Fruit fly (Drosophila melanogaster) whole organism, adult: ENCODE measurements around the gene Rheb.

Source experiments
- CG11617 ChIP-seq: fragments of 200-800 bp; sonication (Bioruptor generic); optimal IDR thresholded peaks from 2 replicates; lab custom pipeline; 2017; ENCODE audit warnings: mild to moderate bottlenecking, missing biosample characterization, missing genetic modification reagents, missing genetic modification characterization
- CG12768 ChIP-seq: fragments of 200-800 bp; sonication (Bioruptor generic); optimal IDR thresholded peaks from 2 replicates; lab custom pipeline; 2017; ENCODE audit warnings: missing biosample characterization, missing genetic modification characterization, mild to moderate bottlenecking, moderate library complexity, missing genetic modification reagents
- CG14711 ChIP-seq: fragments of 200-800 bp; sonication (Bioruptor generic); optimal IDR thresholded peaks from 2 replicates; lab custom pipeline; 2018; ENCODE audit warnings: missing biosample characterization, mild to moderate bottlenecking, missing genetic modification characterization, moderate library complexity
- CG1620 ChIP-seq: fragments of 200-800 bp; sonication (Bioruptor generic); optimal IDR thresholded peaks from 2 replicates; lab custom pipeline; 2016; ENCODE audit warnings: missing biosample characterization, missing genetic modification characterization
- CG33017 ChIP-seq: fragments of 200-800 bp; sonication (Bioruptor generic); optimal IDR thresholded peaks from 2 replicates; lab custom pipeline; 2018; ENCODE audit warnings: missing biosample characterization, mild to moderate bottlenecking, missing genetic modification characterization, moderate library complexity
- CG5204 ChIP-seq: fragments of 200-800 bp; sonication (Bioruptor generic); optimal IDR thresholded peaks from 2 replicates; lab custom pipeline; 2016; ENCODE audit warnings: missing biosample characterization, missing genetic modification characterization
- CG7045 ChIP-seq: fragments of 200-800 bp; sonication (Bioruptor generic); optimal IDR thresholded peaks from 2 replicates; lab custom pipeline; 2017; ENCODE audit warnings: missing biosample characterization, mild to moderate bottlenecking, missing genetic modification characterization
- CG7101 ChIP-seq: fragments of 200-800 bp; sonication (Bioruptor generic); optimal IDR thresholded peaks from 2 replicates; lab custom pipeline; 2018; ENCODE audit warnings: missing biosample characterization, mild to moderate bottlenecking, missing genetic modification characterization, moderate library complexity
- Clk ChIP-seq: fragments of 200-800 bp; sonication (Bioruptor generic); optimal IDR thresholded peaks from 2 replicates; lab custom pipeline; 2017; ENCODE audit warnings: missing biosample characterization, missing genetic modification characterization
- Crg-1 ChIP-seq: fragments of 200-800 bp; sonication (Bioruptor generic); optimal IDR thresholded peaks from 2 replicates; lab custom pipeline; 2016; ENCODE audit warnings: missing biosample characterization, missing genetic modification characterization
- Hr96 ChIP-seq: fragments of 200-800 bp; sonication (Bioruptor generic); optimal IDR thresholded peaks from 2 replicates; lab custom pipeline; 2016; ENCODE audit warnings: missing biosample characterization, missing genetic modification characterization
- Mnt ChIP-seq: fragments of 200-800 bp; sonication (Bioruptor generic); optimal IDR thresholded peaks from 2 replicates; lab custom pipeline; 2016; ENCODE audit warnings: missing biosample characterization, mild to moderate bottlenecking, missing genetic modification characterization
- bab1 ChIP-seq: fragments of 200-800 bp; sonication (Bioruptor generic); optimal IDR thresholded peaks from 3 replicates; lab custom pipeline; 2019; ENCODE audit warnings: missing biosample characterization, mild to moderate bottlenecking, missing genetic modification characterization, moderate library complexity
- cic ChIP-seq: fragments of 200-800 bp; sonication (Bioruptor generic); optimal IDR thresholded peaks from 2 replicates; lab custom pipeline; 2017; ENCODE audit warnings: missing biosample characterization, mild to moderate bottlenecking, missing genetic modification characterization, moderate library complexity
- cnc ChIP-seq, 2 experiments: fragments of >200 bp; optimal IDR thresholded peaks; 2 replicates each; lab custom pipeline; 2017
- kay ChIP-seq: fragments of 200-800 bp; sonication (Bioruptor generic); peaks from one replicate; lab custom pipeline; 2016; ENCODE audit warnings: missing biosample characterization, missing genetic modification characterization, borderline replicate concordance
- ovo ChIP-seq: fragments of 200-800 bp; sonication (Bioruptor generic); optimal IDR thresholded peaks from 2 replicates; lab custom pipeline; 2016; ENCODE audit warnings: missing biosample characterization, missing genetic modification characterization
- pad ChIP-seq: fragments of 200-800 bp; sonication (Bioruptor generic); optimal IDR thresholded peaks from 3 replicates; lab custom pipeline; 2017; ENCODE audit warnings: missing biosample characterization, missing genetic modification characterization, mild to moderate bottlenecking, moderate library complexity, missing genetic modification reagents
- tj ChIP-seq: fragments of 200-800 bp; sonication (Bioruptor generic); optimal IDR thresholded peaks from 3 replicates; lab custom pipeline; 2017; ENCODE audit warnings: missing biosample characterization, mild to moderate bottlenecking, missing genetic modification characterization, moderate library complexity
- toe ChIP-seq: fragments of 200-800 bp; sonication (Bioruptor generic); optimal IDR thresholded peaks from 2 replicates; lab custom pipeline; 2016; ENCODE audit warnings: missing biosample characterization, missing genetic modification characterization

The Rheb gene

DNA sequence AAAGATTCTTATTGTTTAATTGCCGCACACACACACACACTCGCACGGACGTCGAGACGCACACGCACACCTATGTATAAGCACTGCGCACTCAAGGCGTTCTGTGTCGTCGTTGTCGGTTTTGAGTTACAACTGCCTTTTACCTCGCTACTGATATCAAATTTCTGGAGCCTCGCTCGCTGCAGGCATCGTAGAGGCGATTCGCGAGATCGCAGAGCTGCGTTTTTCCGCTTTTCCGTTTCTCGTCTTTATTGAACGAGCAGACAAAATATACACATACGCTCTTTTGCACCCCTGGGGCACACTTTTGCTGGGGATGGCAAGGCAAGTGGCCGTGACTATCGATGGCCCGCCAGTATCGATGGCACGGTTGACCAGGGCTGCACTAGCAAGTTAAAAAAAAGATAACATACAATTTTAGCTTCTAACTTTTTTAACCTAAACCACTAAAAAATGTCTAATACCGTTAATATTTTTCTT lies 21.2 kb upstream of the Rheb start, which contains the start of gene CG2519:
TSS of gene CG2519 (minus strand) at position 312 of the 480 bp plus-strand sequence.
- TF ChIP-seq cnc (optimal IDR thresholded peaks at IDR 0.05; lab: Kevin White, UChicago) (no peak), CG12768 (peak; percentile 16), CG14711 (tag; lab: Kevin White, UChicago) (peak; percentile 37), Crg-1 (GFP tag; lab: Kevin White, UChicago) (peak; percentile 21), Hr96 (no peak), CG33017 (no peak), CG11617 (GFP tag; lab: Kevin White, UChicago) (peak; percentile 44), toe (GFP tag; lab: Kevin White, UChicago) (no peak), CG7045 (GFP tag; lab: Kevin White, UChicago) (peak; percentile 56), CG1620 (peak; percentile 27), Mnt (GFP tag; lab: Kevin White, UChicago) (peak; percentile 65), Clk (no peak), CG7101 (peak; percentile 50), ovo (GFP tag; lab: Kevin White, UChicago) (peak; percentile 38), bab1 (GFP tag; lab: Kevin White, UChicago) (peak; percentile 76), pad (GFP tag; lab: Kevin White, UChicago) (peak; percentile 32), kay (no peak), tj (GFP tag; lab: Kevin White, UChicago) (peak; percentile 54), cic (GFP tag; lab: Kevin White, UChicago) (peak; percentile 70), CG5204 (GFP tag; lab: Kevin White, UChicago) (no peak)

DNA sequence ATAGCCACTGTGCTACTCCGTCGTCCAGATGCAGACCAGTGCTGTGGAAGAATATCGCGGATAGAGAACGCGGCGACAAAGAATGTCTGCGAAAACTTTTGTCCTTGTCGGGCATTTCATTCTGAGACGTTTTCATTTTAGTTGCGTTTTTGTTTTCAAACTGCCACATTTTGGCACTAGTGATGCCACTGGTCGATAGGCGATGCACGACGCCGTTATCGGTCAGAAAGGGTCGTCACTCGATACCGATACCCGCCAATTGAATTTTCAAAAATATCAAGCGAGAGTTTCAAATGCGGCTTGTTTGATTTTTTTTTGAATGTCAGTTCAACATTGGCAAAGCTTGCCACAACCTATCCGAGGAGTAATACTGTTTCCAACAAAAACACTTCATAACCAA lies 18.3 kb upstream of the Rheb start:
- TF ChIP-seq Hr96 (no peak), CG14711 (tag; lab: Kevin White, UChicago) (no peak), Mnt (GFP tag; lab: Kevin White, UChicago) (no peak), cic (GFP tag; lab: Kevin White, UChicago) (no peak), kay (no peak), Crg-1 (GFP tag; lab: Kevin White, UChicago) (no peak), bab1 (GFP tag; lab: Kevin White, UChicago) (peak; percentile 13)

DNA sequence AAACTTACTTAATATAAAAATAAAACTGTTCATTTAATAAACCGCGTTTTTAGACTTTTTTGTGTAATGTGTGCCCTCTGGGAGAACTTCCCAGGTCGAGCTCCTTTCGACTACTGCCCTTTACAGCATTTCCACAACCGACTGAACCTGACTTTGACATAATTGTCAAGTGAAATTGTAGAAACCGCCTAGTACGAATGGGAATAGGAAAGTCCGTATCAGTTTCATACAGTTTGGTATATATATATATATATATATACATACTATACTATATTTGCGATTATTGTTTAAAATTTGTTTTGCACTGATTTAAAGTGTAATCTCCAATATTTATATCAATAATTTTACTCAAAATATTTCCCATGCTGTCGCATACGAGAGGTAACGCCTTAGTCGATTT lies 17.7 kb upstream of the Rheb start, which contains the start of gene mia:
TSS of gene mia (minus strand) at position 101 of the 400 bp plus-strand sequence.
- TF ChIP-seq CG7101 (no peak), tj (GFP tag; lab: Kevin White, UChicago) (no peak), cic (GFP tag; lab: Kevin White, UChicago) (no peak), CG5204 (GFP tag; lab: Kevin White, UChicago) (no peak), Crg-1 (GFP tag; lab: Kevin White, UChicago) (no peak), CG7045 (GFP tag; lab: Kevin White, UChicago) (no peak), kay (no peak), cnc (optimal IDR thresholded peaks at IDR 0.05; lab: Kevin White, UChicago) (no peak), bab1 (GFP tag; lab: Kevin White, UChicago) (no peak), toe (GFP tag; lab: Kevin White, UChicago) (no peak), CG14711 (tag; lab: Kevin White, UChicago) (no peak), Mnt (GFP tag; lab: Kevin White, UChicago) (no peak), CG12768 (no peak), Hr96 (no peak), CG11617 (GFP tag; lab: Kevin White, UChicago) (no peak), ovo (GFP tag; lab: Kevin White, UChicago) (no peak), CG1620 (no peak), Clk (no peak), pad (GFP tag; lab: Kevin White, UChicago) (no peak)

DNA sequence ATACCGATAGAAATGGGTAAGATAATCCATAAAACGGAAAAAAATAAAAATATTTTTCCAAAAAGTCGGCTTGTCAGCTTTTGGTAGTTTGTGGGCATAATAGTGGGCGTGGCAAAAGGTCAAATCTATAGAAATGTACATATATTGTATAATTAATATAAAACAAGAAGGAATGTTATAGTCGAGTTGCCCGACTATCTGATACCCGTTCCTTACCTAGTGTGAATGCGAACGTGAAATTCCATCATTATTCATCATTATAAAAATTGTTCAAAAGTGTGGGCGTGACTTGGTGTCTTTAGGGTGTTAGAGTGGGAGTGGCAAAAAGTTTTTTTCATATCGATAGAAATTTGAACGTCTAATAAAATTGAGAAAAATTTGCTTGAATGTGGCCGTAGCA lies 17.1 kb upstream of the Rheb start:
- TF ChIP-seq CG14711 (tag; lab: Kevin White, UChicago) = no peak
- no peak for TF ChIP-seq CG7101
- TF ChIP-seq ovo (GFP tag; lab: Kevin White, UChicago) = no peak
- TF ChIP-seq CG1620 = no peak

DNA sequence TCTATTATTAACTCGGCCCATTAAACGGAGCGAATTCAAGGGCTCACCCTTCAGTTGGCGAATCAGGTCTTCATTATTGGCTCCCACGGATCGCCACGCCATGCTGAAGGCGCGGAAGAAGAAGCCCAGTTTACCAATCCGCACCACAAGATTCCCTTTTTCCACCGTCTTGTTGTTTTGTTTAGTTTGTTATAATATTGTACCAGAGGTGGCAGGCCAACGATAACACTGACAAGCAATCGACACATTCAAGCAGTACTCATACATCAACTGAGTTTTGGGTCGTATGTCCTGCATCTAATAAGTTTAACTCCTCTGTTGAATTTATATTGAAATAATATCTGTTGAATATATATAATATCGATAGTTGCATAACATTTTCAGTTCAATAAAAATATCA lies 14.6 kb upstream of the Rheb start, which contains the start of gene Pcmt:
TSS of gene Pcmt (minus strand) at position 235 of the 400 bp plus-strand sequence.
- TF ChIP-seq kay (no peak), cic (GFP tag; lab: Kevin White, UChicago) (no peak), bab1 (GFP tag; lab: Kevin White, UChicago) (no peak), CG12768 (no peak), CG5204 (GFP tag; lab: Kevin White, UChicago) (no peak), CG33017 (no peak), Crg-1 (GFP tag; lab: Kevin White, UChicago) (no peak), toe (GFP tag; lab: Kevin White, UChicago) (no peak), CG7101 (no peak), Hr96 (no peak), pad (GFP tag; lab: Kevin White, UChicago) (no peak), Mnt (GFP tag; lab: Kevin White, UChicago) (no peak), CG11617 (GFP tag; lab: Kevin White, UChicago) (no peak), cnc (optimal IDR thresholded peaks at IDR 0.05; lab: Kevin White, UChicago) (no peak), CG7045 (GFP tag; lab: Kevin White, UChicago) (no peak), CG14711 (tag; lab: Kevin White, UChicago) (no peak), Clk (no peak), tj (GFP tag; lab: Kevin White, UChicago) (no peak), CG1620 (no peak), ovo (GFP tag; lab: Kevin White, UChicago) (no peak)

DNA sequence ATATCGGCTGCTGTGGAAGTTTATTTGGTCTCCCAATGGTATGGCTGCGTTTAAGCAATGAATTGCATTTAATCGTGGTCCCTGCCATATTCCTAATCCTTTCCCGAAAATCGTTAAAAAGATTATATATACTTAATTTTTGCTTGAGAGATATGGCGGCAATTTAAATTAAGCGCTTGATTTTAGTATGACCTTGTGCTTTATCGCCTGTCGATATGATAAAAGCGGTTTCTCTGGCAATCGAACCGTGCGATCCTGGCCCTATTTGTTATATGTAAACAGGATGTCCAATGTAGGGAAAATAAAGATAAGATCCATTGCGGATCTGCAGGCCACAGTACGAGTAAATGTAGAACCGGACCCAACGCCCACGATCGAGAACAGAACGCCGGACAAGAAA lies 13.9 kb upstream of the Rheb start, which contains the start of gene Snm1:
TSS of gene Snm1 (plus strand) at position 233 of the 400 bp plus-strand sequence.
- TF ChIP-seq cnc (optimal IDR thresholded peaks at IDR 0.05; lab: Kevin White, UChicago) = no peak
- no peak for TF ChIP-seq Hr96
- TF ChIP-seq CG5204 (GFP tag; lab: Kevin White, UChicago) = no peak
- TF ChIP-seq CG1620 = no peak
- no peak for TF ChIP-seq cic (GFP tag; lab: Kevin White, UChicago)
- no peak for TF ChIP-seq Mnt (GFP tag; lab: Kevin White, UChicago)
- no peak for TF ChIP-seq CG7101
- TF ChIP-seq CG7045 (GFP tag; lab: Kevin White, UChicago) = no peak
- TF ChIP-seq CG11617 (GFP tag; lab: Kevin White, UChicago) = no peak
- no peak for TF ChIP-seq kay
- TF ChIP-seq CG12768 = no peak
- no peak for TF ChIP-seq pad (GFP tag; lab: Kevin White, UChicago)
